Worm (Caenorhabditis elegans): Measurements from ENCODE around the gene T08D10.3.

The T08D10.3 gene

DNA sequence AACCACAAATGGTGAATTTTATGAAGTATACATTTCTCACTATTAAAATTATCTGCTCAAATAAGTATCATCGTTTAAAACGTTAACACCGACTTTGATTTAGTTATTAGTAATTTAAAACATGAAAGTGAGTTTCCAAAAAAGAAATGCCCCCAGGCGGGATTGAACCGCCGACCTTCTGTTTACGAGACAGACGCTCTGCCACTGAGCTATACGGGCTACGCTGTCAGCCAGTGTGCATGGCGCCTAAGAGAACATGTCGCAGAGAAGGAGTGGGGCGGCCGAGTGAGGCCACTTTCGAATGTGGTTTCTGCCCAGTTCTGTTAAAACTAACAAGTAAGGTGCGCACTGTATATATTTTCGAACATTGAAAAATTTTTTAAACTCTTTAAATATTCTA, 20.3 kb upstream of the T08D10.3 start (continued):
- TF ChIP-seq egrh-3 (GFP tag; IDR thresholded peaks at IDR 0.05): peak; percentile 59; the same call in 1 of the 2 replicates
- no peak for TF ChIP-seq madf-3 (GFP tag; IDR thresholded peaks at IDR 0.05)
- TF ChIP-seq F22D6.2 (tag; optimal IDR thresholded peaks at IDR 0.05): peak; percentile 31
- TF ChIP-seq ceh-91 (GFP tag; IDR thresholded peaks at IDR 0.05): no peak
- no peak for TF ChIP-seq lin-26 (GFP tag; IDR thresholded peaks at IDR 0.05)
- peak; percentile 86 for TF ChIP-seq ztf-28 (GFP tag; IDR thresholded peaks at IDR 0.05)
- TF ChIP-seq F57C9.4 (tag; optimal IDR thresholded peaks at IDR 0.05): no peak
- TF ChIP-seq akir-1 (GFP tag; optimal IDR thresholded peaks at IDR 0.05): no peak
- TF ChIP-seq snpc-1.1 (tag; optimal IDR thresholded peaks at IDR 0.05; ENCODE audit: insufficient read depth): peak; percentile 53
- TF ChIP-seq egl-18 (GFP tag; IDR thresholded peaks at IDR 0.05): no peak
- TF ChIP-seq attf-6 (GFP tag; IDR thresholded peaks at IDR 0.05): 0 out of 2 replicates have a peak, but pooled peaks have one; percentile 12
- TF ChIP-seq F39B2.1 (GFP tag; IDR thresholded peaks at IDR 0.05): no peak
- peak; percentile 68 for TF ChIP-seq somi-1 (GFP tag; optimal IDR thresholded peaks at IDR 0.05)
- TF ChIP-seq hrde-1 (tag; optimal IDR thresholded peaks at IDR 0.05; ENCODE audit: borderline replicate concordance): peak; percentile 18
- TF ChIP-seq nhr-27 (tag; optimal IDR thresholded peaks at IDR 0.05): no peak
- no peak for TF ChIP-seq F10E7.11 (tag; optimal IDR thresholded peaks at IDR 0.05)
- peak; percentile 25 for TF ChIP-seq zim-3 (tag; optimal IDR thresholded peaks at IDR 0.05)
- TF ChIP-seq ztf-18 (tag; optimal IDR thresholded peaks at IDR 0.05): peak; percentile 52
- TF ChIP-seq nfya-1 (tag; optimal IDR thresholded peaks at IDR 0.05; ENCODE audit: borderline replicate concordance, insufficient read depth): no peak
- TF ChIP-seq aptf-3 (GFP tag; IDR thresholded peaks at IDR 0.05): no peak
- TF ChIP-seq xnd-1 (tag; optimal IDR thresholded peaks at IDR 0.05): no peak
- TF ChIP-seq nhr-179 (tag; optimal IDR thresholded peaks at IDR 0.05): peak; percentile 39
- peak; percentile 45 for TF ChIP-seq F23B12.7 (tag; optimal IDR thresholded peaks at IDR 0.05; ENCODE audit: insufficient read depth)
- TF ChIP-seq snpc-1.3 (tag; optimal IDR thresholded peaks at IDR 0.05; ENCODE audit: insufficient read depth): peak; percentile 84
- TF ChIP-seq pha-4 (tag; optimal IDR thresholded peaks at IDR 0.05): no peak
- TF ChIP-seq ceh-40 (GFP tag; IDR thresholded peaks at IDR 0.05): no peak
- TF ChIP-seq lsl-1 (GFP tag; optimal IDR thresholded peaks at IDR 0.05): peak; percentile 4
- peak; percentile 82 for TF ChIP-seq egl-44 (GFP tag; IDR thresholded peaks at IDR 0.05)
- TF ChIP-seq madf-6 (GFP tag; IDR thresholded peaks at IDR 0.05): peak; percentile 61
- no peak for TF ChIP-seq F57A8.1 (GFP tag; optimal IDR thresholded peaks at IDR 0.05)
- no peak for TF ChIP-seq F55B11.4 (tag; optimal IDR thresholded peaks at IDR 0.05; ENCODE audit: borderline replicate concordance, insufficient read depth)
- peak; percentile 72; the same call in 1 of the 2 replicates for TF ChIP-seq hmg-20 (GFP tag; IDR thresholded peaks at IDR 0.05)
- peak; percentile 86 for TF ChIP-seq nfyb-1 (GFP tag; IDR thresholded peaks at IDR 0.05)
- TF ChIP-seq bed-2 (GFP tag; IDR thresholded peaks at IDR 0.05): no peak
- TF ChIP-seq ceh-100 (GFP tag; IDR thresholded peaks at IDR 0.05): 0 out of 2 replicates have a peak, but pooled peaks have one; percentile 30
- peak; percentile 84; the same call in 1 of the 2 replicates for TF ChIP-seq ztf-25 (GFP tag; IDR thresholded peaks at IDR 0.05)
- TF ChIP-seq mcd-1 (GFP tag; IDR thresholded peaks at IDR 0.05): peak; percentile 70
- TF ChIP-seq ceh-58 (GFP tag; IDR thresholded peaks at IDR 0.05): no peak
- TF ChIP-seq Y56A3A.18 (GFP tag; IDR thresholded peaks at IDR 0.05): peak; percentile 76; the same call in 1 of the 2 replicates
- no peak for TF ChIP-seq ztf-22 (GFP tag; optimal IDR thresholded peaks at IDR 0.05)
- TF ChIP-seq Y79H2A.3 (GFP tag; conservative IDR thresholded peaks at IDR 0.05): no peak
- peak; percentile 58 for TF ChIP-seq snpc-3.4 (tag; optimal IDR thresholded peaks at IDR 0.05)
- peak; percentile 37 for TF ChIP-seq chd-7 (tag; optimal IDR thresholded peaks at IDR 0.05)
- 0 out of 2 replicates have a peak, but pooled peaks have one; percentile 12 for TF ChIP-seq sea-2 (GFP tag; IDR thresholded peaks at IDR 0.05)
- TF ChIP-seq let-607 (tag; optimal IDR thresholded peaks at IDR 0.05): peak in 1 of 2 experiments; percentile 54
- peak; percentile 71 for TF ChIP-seq ztf-26 (tag; optimal IDR thresholded peaks at IDR 0.05)
- peak; percentile 93 for TF ChIP-seq ZK185.1 (tag; optimal IDR thresholded peaks at IDR 0.05; ENCODE audit: poor library complexity, severe bottlenecking)

All from whole organism, young adult.